Fruit fly (Drosophila melanogaster): ENCODE data around the gene CG3868.
A peak's percentile ranks its signal among the peaks of the same experiment; 100 is the strongest.

The CG3868 gene

dm6 chr3L:14451534-14451933, 49.0 kb upstream of the CG3868 start (continued):
- TF ChIP-seq CG1832 (GFP tag; optimal IDR thresholded peaks at IDR 0.05) (no peak), CG18599 (GFP tag; optimal IDR thresholded peaks at IDR 0.05) (no peak), CG3995 (GFP tag; optimal IDR thresholded peaks at IDR 0.05) (no peak), da (GFP tag; optimal IDR thresholded peaks at IDR 0.05) (no peak), CG12236 (GFP tag; optimal IDR thresholded peaks at IDR 0.05) (no peak), az2 (GFP tag; optimal IDR thresholded peaks at IDR 0.05) (peak; percentile 35), otp (GFP tag; IDR thresholded peaks at IDR 0.05) (0 out of 3 replicates have a peak, but pooled peaks have one; percentile 41), ara (GFP tag; IDR thresholded peaks at IDR 0.05) (0 out of 2 replicates have a peak, but pooled peaks have one; percentile 46), grau (tag; optimal IDR thresholded peaks at IDR 0.05) (no peak), org-1 (GFP tag; optimal IDR thresholded peaks at IDR 0.05) (no peak), Sox102F (GFP tag; optimal IDR thresholded peaks at IDR 0.05) (peak; percentile 54), CG6854 (GFP tag; optimal IDR thresholded peaks at IDR 0.05) (no peak), Hmx (GFP tag; optimal IDR thresholded peaks at IDR 0.05) (no peak), pzg (GFP tag; optimal IDR thresholded peaks at IDR 0.05) (no peak), CG16779 (GFP tag; IDR thresholded peaks at IDR 0.05) (no peak), HLH4C (GFP tag; IDR thresholded peaks at IDR 0.05; ENCODE audit: partially characterized antibody) (no peak), CG2116 (GFP tag; optimal IDR thresholded peaks at IDR 0.05) (no peak), CG15514 (GFP tag; optimal IDR thresholded peaks at IDR 0.05) (no peak), Bdp1 (GFP tag; optimal IDR thresholded peaks at IDR 0.05) (no peak), CG12155 (GFP tag; optimal IDR thresholded peaks at IDR 0.05) (no peak), cato (GFP tag; optimal IDR thresholded peaks at IDR 0.05; ENCODE audit: borderline replicate concordance) (no peak), dysf (GFP tag; IDR thresholded peaks at IDR 0.05) (0 out of 3 replicates have a peak, but pooled peaks have one; percentile 26), sens (GFP tag) (peak; percentile 87), en (GFP tag; optimal IDR thresholded peaks at IDR 0.05) (no peak), pros (GFP tag; optimal IDR thresholded peaks at IDR 0.05) (no peak)

- TF ChIP-seq bsh (GFP tag; optimal IDR thresholded peaks at IDR 0.05) (peak in 1 of 2 experiments; percentile 0), Drgx (GFP tag; IDR thresholded peaks at IDR 0.05) (0 out of 2 replicates have a peak, but pooled peaks have one; percentile 19), nom (GFP tag; optimal IDR thresholded peaks at IDR 0.05) (peak; percentile 71), CG6791 (GFP tag; IDR thresholded peaks at IDR 0.05; ENCODE audit: partially characterized antibody) (0 out of 3 replicates have a peak, but pooled peaks have one; percentile 17), fd3F (GFP tag; optimal IDR thresholded peaks at IDR 0.05) (no peak)
Observed at dm6 chr3L:14450347-14450926, 47.9 kb upstream of the CG3868 start.

- TF ChIP-seq CG10654 (GFP tag; optimal IDR thresholded peaks at IDR 0.05) (peak; percentile 88), stc (GFP tag; IDR thresholded peaks at IDR 0.05) (peak; percentile 92), CG12236 (GFP tag; optimal IDR thresholded peaks at IDR 0.05) (peak; percentile 80), vfl (GFP tag; optimal IDR thresholded peaks at IDR 0.05) (peak; percentile 65), Nf-YB (GFP tag; optimal IDR thresholded peaks at IDR 0.05) (peak; percentile 84), CG4707 (GFP tag; optimal IDR thresholded peaks at IDR 0.05) (peak; percentile 84), corto (GFP tag; optimal IDR thresholded peaks at IDR 0.05) (peak; percentile 95), Max (GFP tag; optimal IDR thresholded peaks at IDR 0.05) (peak; percentile 84), CG7839 (tag; optimal IDR thresholded peaks at IDR 0.05) (peak; percentile 93), CG9215 (GFP tag; IDR thresholded peaks at IDR 0.05) (no peak), CG32767 (GFP tag; IDR thresholded peaks at IDR 0.05) (peak; percentile 92; the same call in 1 of the 2 replicates), CG9932 (GFP tag; IDR thresholded peaks at IDR 0.05) (no peak), Camta (GFP tag; optimal IDR thresholded peaks at IDR 0.05) (peak; percentile 88), slou (GFP tag; optimal IDR thresholded peaks at IDR 0.05) (peak; percentile 54), CG6689 (GFP tag; IDR thresholded peaks at IDR 0.05) (peak; percentile 90), Dip3 (GFP tag; optimal IDR thresholded peaks at IDR 0.05) (peak; percentile 28), dan (GFP tag; IDR thresholded peaks at IDR 0.05) (no peak), CG2678 (tag; optimal IDR thresholded peaks at IDR 0.05) (peak; percentile 91)
Observed at dm6 chr3L:14448321-14449043, 46.0 kb upstream of the CG3868 start.
